Fruit fly (Drosophila melanogaster): ENCODE measurements around the gene frc.
A peak's percentile ranks its signal among the peaks of the same experiment; 100 is the strongest.

frc gene

dm6 chr3L:17433555-17433954 lies 565 bp upstream of the frc start, which contains the start of the genes Coq4 and CG32176 (continued):
- TF ChIP-seq CG17568 (GFP tag; optimal IDR thresholded peaks at IDR 0.05) (peak; percentile 95), CG7963 (GFP tag; IDR thresholded peaks at IDR 0.05; ENCODE audit: partially characterized antibody) (peak; percentile 80), CG17912 (GFP tag; optimal IDR thresholded peaks at IDR 0.05) (peak; percentile 90), Hr78 (GFP tag; optimal IDR thresholded peaks at IDR 0.05) (no peak), CG14667 (GFP tag; IDR thresholded peaks at IDR 0.05) (peak; percentile 97), CG4360 (GFP tag; IDR thresholded peaks at IDR 0.05) (peak; percentile 73), Dfd (GFP tag; optimal IDR thresholded peaks at IDR 0.05) (no peak), CG6272 (GFP tag; IDR thresholded peaks at IDR 0.05) (peak; percentile 97), CG8281 (tag; optimal IDR thresholded peaks at IDR 0.05) (peak; percentile 89), CG9876 (GFP tag; optimal IDR thresholded peaks at IDR 0.05) (peak; percentile 97), ase (GFP tag; IDR thresholded peaks at IDR 0.05) (peak; percentile 97), CG17328 (GFP tag; IDR thresholded peaks at IDR 0.05) (peak; percentile 97), peb (GFP tag; IDR thresholded peaks at IDR 0.05) (peak; percentile 96), CG16815 (GFP tag; optimal IDR thresholded peaks at IDR 0.05) (peak; percentile 99), Kr (GFP tag; optimal IDR thresholded peaks at IDR 0.05) (no peak), CG1792 (GFP tag; optimal IDR thresholded peaks at IDR 0.05) (peak; percentile 96), gcm2 (GFP tag; optimal IDR thresholded peaks at IDR 0.05) (peak; percentile 97), seq (GFP tag; IDR thresholded peaks at IDR 0.05) (peak; percentile 97), CG18619 (GFP tag; optimal IDR thresholded peaks at IDR 0.05) (peak; percentile 96), B-H2 (GFP tag; optimal IDR thresholded peaks at IDR 0.05) (peak; percentile 98), Meics (GFP tag; optimal IDR thresholded peaks at IDR 0.05) (peak; percentile 97), dm (GFP tag; optimal IDR thresholded peaks at IDR 0.05) (peak; percentile 96), CG4424 (GFP tag; optimal IDR thresholded peaks at IDR 0.05) (peak; percentile 99), Dbx (GFP tag; IDR thresholded peaks at IDR 0.05) (peak; percentile 99), CG2712 (tag; optimal IDR thresholded peaks at IDR 0.05) (peak; percentile 98), CG13894 (tag; optimal IDR thresholded peaks at IDR 0.05) (peak; percentile 96), CTCF (GFP tag; optimal IDR thresholded peaks at IDR 0.05) (peak; percentile 61), CG10959 (GFP tag; IDR thresholded peaks at IDR 0.05) (peak; percentile 97), CG7372 (GFP tag; IDR thresholded peaks at IDR 0.05) (peak; percentile 96), Antp (GFP tag; optimal IDR thresholded peaks at IDR 0.05) (peak; percentile 98), Vsx1 (GFP tag; optimal IDR thresholded peaks at IDR 0.05) (peak; percentile 89), CG14860 (GFP tag; IDR thresholded peaks at IDR 0.05; ENCODE audit: partially characterized antibody) (peak; percentile 73), tin (GFP tag; optimal IDR thresholded peaks at IDR 0.05) (peak; percentile 99), Max (GFP tag; optimal IDR thresholded peaks at IDR 0.05) (peak; percentile 98), Hsf (GFP tag; optimal IDR thresholded peaks at IDR 0.05) (peak; percentile 99), Neu2 (GFP tag; optimal IDR thresholded peaks at IDR 0.05; ENCODE audit: borderline replicate concordance) (peak; percentile 93), CG10147 (GFP tag; optimal IDR thresholded peaks at IDR 0.05) (peak; percentile 94), Atf6 (GFP tag; IDR thresholded peaks at IDR 0.05) (peak; percentile 97), CG30020 (tag; optimal IDR thresholded peaks at IDR 0.05) (peak; percentile 86), CG10462 (GFP tag; optimal IDR thresholded peaks at IDR 0.05) (peak; percentile 98), HLHmδ (GFP tag; optimal IDR thresholded peaks at IDR 0.05) (no peak), vvl (GFP tag; IDR thresholded peaks at IDR 0.05) (peak; percentile 99), CG4820 (GFP tag; optimal IDR thresholded peaks at IDR 0.05) (peak; percentile 97), CG7556 (GFP tag; optimal IDR thresholded peaks at IDR 0.05) (peak; percentile 95), CG11695 (GFP tag; IDR thresholded peaks at IDR 0.05) (peak; percentile 97), br (optimal IDR thresholded peaks at IDR 0.05) (no peak), CG14441 (GFP tag; IDR thresholded peaks at IDR 0.05) (peak; percentile 98), CG7928 (GFP tag; optimal IDR thresholded peaks at IDR 0.05) (peak; percentile 79), nom (GFP tag; optimal IDR thresholded peaks at IDR 0.05) (peak; percentile 83), Atf-2 (GFP tag; optimal IDR thresholded peaks at IDR 0.05) (peak; percentile 98), Hr51 (GFP tag; optimal IDR thresholded peaks at IDR 0.05) (peak; percentile 98 to 99), dmrt11E (tag; optimal IDR thresholded peaks at IDR 0.05) (peak; percentile 97)
